Fruit fly (Drosophila melanogaster): Measurements from ENCODE around the gene Jarid2.

Gene Jarid2

DNA sequence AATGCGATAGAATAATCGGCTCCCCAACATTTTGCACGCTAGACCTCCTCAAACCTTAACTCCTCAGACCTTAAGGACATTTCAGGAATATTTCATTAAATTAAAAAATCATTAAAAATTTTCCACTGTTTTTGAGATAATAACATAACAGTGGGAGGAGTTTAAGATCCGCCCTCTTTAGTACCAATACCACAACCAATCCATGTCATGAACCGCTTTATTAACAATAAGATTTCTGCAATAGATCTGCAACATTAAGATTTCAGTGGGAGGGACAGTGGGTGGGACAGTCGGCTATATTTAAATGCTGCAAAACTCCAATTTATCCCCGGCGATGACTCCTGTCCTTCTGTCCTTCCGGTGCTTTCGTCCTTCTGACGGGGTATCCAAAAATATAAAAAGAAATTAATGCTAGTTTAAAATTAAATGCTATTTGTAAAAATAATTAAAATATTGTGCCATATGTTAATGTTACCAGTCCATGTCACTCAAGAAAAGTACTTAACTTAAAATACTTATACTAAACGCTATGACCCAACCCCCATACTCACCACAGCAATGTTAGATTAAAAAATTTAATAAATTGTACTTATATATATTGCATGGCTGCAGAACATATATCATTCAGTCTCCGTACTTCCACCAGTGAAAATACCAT lies 34.1 kb upstream of the Jarid2 start, which contains the start of gene Srg3:
TSS of gene Srg3 (plus strand) at position 608 of the 658 bp plus-strand sequence.
- TF ChIP-seq br (GFP tag; optimal IDR thresholded peaks at IDR 0.05) (no peak), h (GFP tag; optimal IDR thresholded peaks at IDR 0.05) (no peak), Hr78 (GFP tag; optimal IDR thresholded peaks at IDR 0.05) (no peak), fru (GFP tag; optimal IDR thresholded peaks at IDR 0.05) (no peak), Abd-B (GFP tag; optimal IDR thresholded peaks at IDR 0.05) (no peak), usp (GFP tag; optimal IDR thresholded peaks at IDR 0.05) (no peak), lola (GFP tag; optimal IDR thresholded peaks at IDR 0.05) (no peak), rgr (GFP tag; optimal IDR thresholded peaks at IDR 0.05) (no peak), dsf (GFP tag; optimal IDR thresholded peaks at IDR 0.05; ENCODE audit: borderline replicate concordance) (no peak), jim (GFP tag; optimal IDR thresholded peaks at IDR 0.05) (no peak), dl (GFP tag; optimal IDR thresholded peaks at IDR 0.05; ENCODE audit: insufficient read depth in 1 of 2, partially characterized antibody in 2 of 2) (no peak), psq (GFP tag; optimal IDR thresholded peaks at IDR 0.05) (no peak), Jra (GFP tag; optimal IDR thresholded peaks at IDR 0.05) (no peak), brk (GFP tag; optimal IDR thresholded peaks at IDR 0.05) (no peak), Myc (optimal IDR thresholded peaks at IDR 0.05) (no peak), CG32264 (GFP tag; optimal IDR thresholded peaks at IDR 0.05) (no peak), OdsH (GFP tag; optimal IDR thresholded peaks at IDR 0.05) (no peak), ey (GFP tag; optimal IDR thresholded peaks at IDR 0.05) (no peak)

DNA sequence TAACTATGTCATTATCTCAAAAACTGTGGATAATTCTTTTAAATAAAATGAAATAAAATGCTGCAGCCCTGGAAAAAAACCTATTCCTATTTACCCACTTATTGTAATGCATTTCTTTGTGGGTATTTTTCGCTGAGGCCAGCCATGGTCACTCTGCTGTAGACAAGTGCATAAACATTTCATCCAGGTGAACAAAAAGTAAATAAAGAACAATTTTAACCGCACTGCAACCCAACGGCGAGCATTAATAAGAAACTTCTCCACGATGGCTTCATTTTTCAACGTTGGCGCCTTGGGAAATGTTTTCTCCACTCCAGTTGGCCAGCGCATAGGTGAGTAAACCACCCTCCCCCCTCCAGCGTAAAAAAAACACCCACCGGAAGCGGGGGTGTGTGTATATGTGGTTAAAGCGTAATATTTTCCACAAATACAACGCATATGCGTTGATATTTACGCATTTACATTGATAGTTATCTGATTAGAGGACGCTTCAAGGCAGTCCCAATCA lies 30.1 kb upstream of the Jarid2 start, which contains the start of gene CG3529:
TSS of gene CG3529 (plus strand) at position 134 of the 508 bp plus-strand sequence.
- no peak for TF ChIP-seq dl (GFP tag; optimal IDR thresholded peaks at IDR 0.05; ENCODE audit: insufficient read depth in 1 of 2, partially characterized antibody in 2 of 2)
- TF ChIP-seq tai (GFP tag; optimal IDR thresholded peaks at IDR 0.05): no peak
- peak; percentile 12 for TF ChIP-seq CG9705 (GFP tag; optimal IDR thresholded peaks at IDR 0.05)
- no peak for TF ChIP-seq Jra (GFP tag; optimal IDR thresholded peaks at IDR 0.05)
- no peak for TF ChIP-seq Mio (GFP tag; optimal IDR thresholded peaks at IDR 0.05)
- peak; percentile 26 for TF ChIP-seq Hnf4 (GFP tag; optimal IDR thresholded peaks at IDR 0.05)
- TF ChIP-seq Rel (GFP tag; optimal IDR thresholded peaks at IDR 0.05): no peak
- peak; percentile 61 for TF ChIP-seq Rel (tag; optimal IDR thresholded peaks at IDR 0.05)
- TF ChIP-seq foxo (GFP tag; optimal IDR thresholded peaks at IDR 0.05): peak in 1 of 2 experiments; percentile 38
- TF ChIP-seq brk (GFP tag; optimal IDR thresholded peaks at IDR 0.05): peak; percentile 41
- TF ChIP-seq Sp1 (GFP tag; optimal IDR thresholded peaks at IDR 0.05): peak; percentile 53
- no peak for TF ChIP-seq Dif (GFP tag; optimal IDR thresholded peaks at IDR 0.05; ENCODE audit: partially characterized antibody)
- peak; percentile 9 for TF ChIP-seq ey (GFP tag; optimal IDR thresholded peaks at IDR 0.05)
- TF ChIP-seq Hr83 (GFP tag; optimal IDR thresholded peaks at IDR 0.05; ENCODE audit: poor library complexity, severe bottlenecking): no peak
- peak; percentile 36 for TF ChIP-seq rgr (GFP tag; optimal IDR thresholded peaks at IDR 0.05)
- TF ChIP-seq sage (GFP tag; optimal IDR thresholded peaks at IDR 0.05): peak; percentile 28
- TF ChIP-seq jim (GFP tag; optimal IDR thresholded peaks at IDR 0.05): peak; percentile 63
- TF ChIP-seq fru (GFP tag; optimal IDR thresholded peaks at IDR 0.05): peak; percentile 32
- no peak for TF ChIP-seq Abd-B (GFP tag; optimal IDR thresholded peaks at IDR 0.05)
- TF ChIP-seq HLH106 (tag; optimal IDR thresholded peaks at IDR 0.05): peak; percentile 56

dm6 chr3L:9447239-9447777 lies 29.5 kb upstream of the Jarid2 start:
- peak; percentile 45 for TF ChIP-seq h (GFP tag; optimal IDR thresholded peaks at IDR 0.05)
- TF ChIP-seq psq (GFP tag; optimal IDR thresholded peaks at IDR 0.05): peak; percentile 62
- peak; percentile 16 for TF ChIP-seq Hnf4 (GFP tag; optimal IDR thresholded peaks at IDR 0.05)
- no peak for TF ChIP-seq Myc (optimal IDR thresholded peaks at IDR 0.05)
- TF ChIP-seq Mio (GFP tag; optimal IDR thresholded peaks at IDR 0.05): no peak
- TF ChIP-seq foxo (GFP tag; optimal IDR thresholded peaks at IDR 0.05): peak; percentile 12 to 61
- TF ChIP-seq br (GFP tag; optimal IDR thresholded peaks at IDR 0.05): peak; percentile 25
- no peak for TF ChIP-seq CG9705 (GFP tag; optimal IDR thresholded peaks at IDR 0.05)
- TF ChIP-seq Sp1 (GFP tag; optimal IDR thresholded peaks at IDR 0.05): no peak
- peak; percentile 49 for TF ChIP-seq fru (GFP tag; optimal IDR thresholded peaks at IDR 0.05)
- TF ChIP-seq ey (GFP tag; optimal IDR thresholded peaks at IDR 0.05): peak; percentile 26

dm6 chr3L:9451522-9452118 lies 25.2 kb upstream of the Jarid2 start, which contains the start of the genes CG3448 and ghi:
TSS of gene CG3448 (minus strand) at chr3L:9451572.
TSS of gene ghi (plus strand) at chr3L:9451876.
- TF ChIP-seq Mio (GFP tag; optimal IDR thresholded peaks at IDR 0.05): no peak
- TF ChIP-seq CrebA (GFP tag; optimal IDR thresholded peaks at IDR 0.05; ENCODE audit: borderline replicate concordance): no peak
- peak; percentile 6 for TF ChIP-seq OdsH (GFP tag; optimal IDR thresholded peaks at IDR 0.05)
- TF ChIP-seq Sp1 (GFP tag; optimal IDR thresholded peaks at IDR 0.05): peak; percentile 76
- peak; percentile 43 for TF ChIP-seq ey (GFP tag; optimal IDR thresholded peaks at IDR 0.05)
- no peak for TF ChIP-seq pan (optimal IDR thresholded peaks at IDR 0.05)
- TF ChIP-seq lola (GFP tag; optimal IDR thresholded peaks at IDR 0.05): no peak
- peak in 1 of 2 experiments; percentile 80 for TF ChIP-seq foxo (GFP tag; optimal IDR thresholded peaks at IDR 0.05)
- peak; percentile 58 for TF ChIP-seq Jra (GFP tag; optimal IDR thresholded peaks at IDR 0.05)
- TF ChIP-seq Myc (optimal IDR thresholded peaks at IDR 0.05): peak; percentile 15
- TF ChIP-seq Dfd (GFP tag; optimal IDR thresholded peaks at IDR 0.05): no peak
- TF ChIP-seq brk (GFP tag; optimal IDR thresholded peaks at IDR 0.05): no peak
- peak; percentile 84 for TF ChIP-seq h (GFP tag; optimal IDR thresholded peaks at IDR 0.05)
- TF ChIP-seq CG9705 (GFP tag; optimal IDR thresholded peaks at IDR 0.05): peak; percentile 69
- no peak for TF ChIP-seq dl (GFP tag; optimal IDR thresholded peaks at IDR 0.05; ENCODE audit: insufficient read depth in 1 of 2, partially characterized antibody in 2 of 2)
- TF ChIP-seq psq (GFP tag; optimal IDR thresholded peaks at IDR 0.05): peak; percentile 42
- TF ChIP-seq usp (GFP tag; optimal IDR thresholded peaks at IDR 0.05): no peak
- TF ChIP-seq jim (GFP tag; optimal IDR thresholded peaks at IDR 0.05): no peak
- peak; percentile 4 for TF ChIP-seq sv (GFP tag; optimal IDR thresholded peaks at IDR 0.05)
- no peak for TF ChIP-seq Vsx2 (GFP tag; optimal IDR thresholded peaks at IDR 0.05; ENCODE audit: partially characterized antibody)
- no peak for TF ChIP-seq dmrt93B (GFP tag; optimal IDR thresholded peaks at IDR 0.05)
- TF ChIP-seq HLH106 (tag; optimal IDR thresholded peaks at IDR 0.05): peak; percentile 78
- peak; percentile 71 for TF ChIP-seq Hnf4 (GFP tag; optimal IDR thresholded peaks at IDR 0.05)
- peak; percentile 75 for TF ChIP-seq sage (GFP tag; optimal IDR thresholded peaks at IDR 0.05)
